Worm (Caenorhabditis elegans) whole organism, L3 larva: ENCODE results near the gene gdi-1.

Experiments
- R02D3.7 ChIP-seq: fragments of 150-350 bp; optimal IDR thresholded peaks from 2 replicates; lab custom pipeline; 2014; ENCODE audit warnings: missing biosample characterization, missing genetic modification characterization
- ZK546.5 ChIP-seq: sonication (generic microtip); optimal IDR thresholded peaks from 2 replicates; lab custom pipeline; 2017; ENCODE audit warnings: missing biosample characterization, missing genetic modification characterization
- aly-2 ChIP-seq: fragments of 150-350 bp; optimal IDR thresholded peaks from 2 replicates; lab custom pipeline; 2014; ENCODE audit warnings: missing biosample characterization, missing genetic modification characterization
- ama-1 ChIP-seq: fragments of 150-350 bp; optimal IDR thresholded peaks from 2 replicates; lab custom pipeline; 2018
- ceh-16 ChIP-seq: sonication (generic microtip); optimal IDR thresholded peaks from 2 replicates; lab custom pipeline; 2017; ENCODE audit warnings: missing biosample characterization, missing genetic modification characterization
- ceh-28 ChIP-seq: fragments of 150-350 bp; optimal IDR thresholded peaks from 2 replicates; lab custom pipeline; 2014; ENCODE audit warnings: missing biosample characterization, missing genetic modification reagents, missing genetic modification characterization
- ceh-82 ChIP-seq: fragments of 150-350 bp; optimal IDR thresholded peaks from 2 replicates; lab custom pipeline; 2014; ENCODE audit warnings: missing biosample characterization, missing genetic modification characterization
- ceh-9 ChIP-seq: sonication (generic microtip); optimal IDR thresholded peaks from 2 replicates; lab custom pipeline; 2018; ENCODE audit warnings: missing biosample characterization, missing genetic modification characterization
- egl-5 ChIP-seq: fragments of 150-350 bp; optimal IDR thresholded peaks from 2 replicates; lab custom pipeline; 2017; ENCODE audit warnings: missing biosample characterization, missing genetic modification reagents, missing genetic modification characterization, inconsistent platforms
- elt-1 ChIP-seq: fragments of 150-350 bp; optimal IDR thresholded peaks from 2 replicates; lab custom pipeline; 2014; ENCODE audit warnings: missing biosample characterization, missing genetic modification characterization
- elt-2 ChIP-seq: sonication (generic microtip); optimal IDR thresholded peaks from 2 replicates; lab custom pipeline; 2016; ENCODE audit warnings: missing genetic modification reagents, mild to moderate bottlenecking, missing genetic modification characterization, missing compliant biosample characterization
- elt-3 ChIP-seq, 3 experiments: fragments of 150-350 bp in 1 of 3; sonication (generic microtip) in 2 of 3; optimal IDR thresholded peaks; 2 replicates in 2 of 3; 4 replicates in 1 of 3; lab custom pipeline; 2014 to 2017; ENCODE audit warnings: missing biosample characterization in 3 of 3, missing genetic modification characterization in 3 of 3
- fkh-10 ChIP-seq: sonication (generic microtip); optimal IDR thresholded peaks from 2 replicates; lab custom pipeline; 2017; ENCODE audit warnings: missing biosample characterization, missing genetic modification reagents, missing genetic modification characterization
- fkh-2 ChIP-seq: fragments of 150-350 bp; optimal IDR thresholded peaks from 2 replicates; lab custom pipeline; 2014; ENCODE audit warnings: missing biosample characterization, missing genetic modification reagents, missing genetic modification characterization
- fos-1 ChIP-seq: fragments of 150-350 bp; optimal IDR thresholded peaks from 2 replicates; lab custom pipeline; 2014; ENCODE audit warnings: missing biosample characterization, missing genetic modification characterization
- hmg-11 ChIP-seq: sonication (generic microtip); optimal IDR thresholded peaks from 2 replicates; lab custom pipeline; 2016; ENCODE audit warnings: missing genetic modification characterization, missing compliant biosample characterization
- jun-1 ChIP-seq: fragments of 150-350 bp; optimal IDR thresholded peaks from 2 replicates; lab custom pipeline; 2014; ENCODE audit warnings: missing biosample characterization, missing genetic modification reagents, missing genetic modification characterization
- lin-15B ChIP-seq: fragments of 150-350 bp; optimal IDR thresholded peaks from 2 replicates; lab custom pipeline; 2014; ENCODE audit warnings: missing biosample characterization, missing genetic modification characterization
- lin-39 ChIP-seq: fragments of 150-350 bp; optimal IDR thresholded peaks from 2 replicates; lab custom pipeline; 2018; ENCODE audit warnings: missing biosample characterization, missing genetic modification reagents, missing genetic modification characterization
- lsy-12 ChIP-seq: sonication (generic microtip); optimal IDR thresholded peaks from 2 replicates; lab custom pipeline; 2016; ENCODE audit warnings: mild to moderate bottlenecking, missing genetic modification characterization, missing compliant biosample characterization
- mdl-1 ChIP-seq: fragments of 150-350 bp; optimal IDR thresholded peaks from 2 replicates; lab custom pipeline; 2014; ENCODE audit warnings: missing biosample characterization, missing genetic modification characterization
- nfya-1 ChIP-seq: sonication (generic microtip); optimal IDR thresholded peaks from 2 replicates; lab custom pipeline; 2017; ENCODE audit warnings: missing genetic modification characterization, mild to moderate bottlenecking, missing compliant biosample characterization, antibody characterized with exemption, moderate library complexity; ENCODE audit not compliant: insufficient read depth
- nhr-11 ChIP-seq: fragments of 150-350 bp; optimal IDR thresholded peaks from 2 replicates; lab custom pipeline; 2014; ENCODE audit warnings: missing biosample characterization, missing genetic modification characterization
- nhr-23 ChIP-seq: fragments of 150-350 bp; optimal IDR thresholded peaks from 2 replicates; lab custom pipeline; 2014; ENCODE audit warnings: missing biosample characterization, missing genetic modification reagents, missing genetic modification characterization
- nhr-237 ChIP-seq: fragments of 150-350 bp; optimal IDR thresholded peaks from 2 replicates; lab custom pipeline; 2014; ENCODE audit warnings: missing biosample characterization, missing genetic modification characterization
- nhr-25 ChIP-seq: sonication (generic microtip); optimal IDR thresholded peaks from 2 replicates; lab custom pipeline; 2017; ENCODE audit warnings: missing biosample characterization, missing genetic modification characterization
- nhr-43 ChIP-seq: sonication (generic microtip); optimal IDR thresholded peaks from 2 replicates; lab custom pipeline; 2016; ENCODE audit warnings: mild to moderate bottlenecking, missing genetic modification characterization, missing compliant biosample characterization; ENCODE audit not compliant: poor library complexity, severe bottlenecking
- nhr-67 ChIP-seq: fragments of 150-350 bp; optimal IDR thresholded peaks from 2 replicates; lab custom pipeline; 2014; ENCODE audit warnings: missing biosample characterization, missing genetic modification characterization
- nhr-76 ChIP-seq: fragments of 150-350 bp; sonication (generic microtip); optimal IDR thresholded peaks from 5 replicates; lab custom pipeline; 2014; ENCODE audit warnings: missing biosample characterization, missing genetic modification characterization
- nhr-77 ChIP-seq: fragments of 150-350 bp; optimal IDR thresholded peaks from 2 replicates; lab custom pipeline; 2014; ENCODE audit warnings: missing biosample characterization, missing genetic modification characterization
- pha-4 ChIP-seq: fragments of 150-350 bp; optimal IDR thresholded peaks from 2 replicates; lab custom pipeline; 2014; ENCODE audit warnings: missing biosample characterization, missing genetic modification reagents, missing genetic modification characterization
- pqm-1 ChIP-seq: fragments of 150-350 bp; optimal IDR thresholded peaks from 2 replicates; lab custom pipeline; 2017; ENCODE audit warnings: missing biosample characterization, missing genetic modification characterization, inconsistent platforms
- sea-2 ChIP-seq: fragments of 150-350 bp; sonication (generic microtip); optimal IDR thresholded peaks from 4 replicates; lab custom pipeline; 2014; ENCODE audit warnings: missing biosample characterization, missing genetic modification reagents, missing genetic modification characterization
- skn-1 ChIP-seq: fragments of 150-350 bp; optimal IDR thresholded peaks from 2 replicates; lab custom pipeline; 2014; ENCODE audit warnings: missing biosample characterization, missing genetic modification characterization
- snpc-4 ChIP-seq: fragments of 150-350 bp; optimal IDR thresholded peaks from 2 replicates; lab custom pipeline; 2014; ENCODE audit warnings: missing biosample characterization, missing genetic modification characterization
- tbx-2 ChIP-seq: sonication (generic microtip); optimal IDR thresholded peaks from 2 replicates; lab custom pipeline; 2016; ENCODE audit warnings: mild to moderate bottlenecking, missing genetic modification characterization, missing compliant biosample characterization
- unc-39 ChIP-seq: sonication (generic microtip); optimal IDR thresholded peaks from 4 replicates; lab custom pipeline; 2017; ENCODE audit warnings: missing biosample characterization, missing genetic modification characterization
- zag-1 ChIP-seq: fragments of 150-350 bp; optimal IDR thresholded peaks from 2 replicates; lab custom pipeline; 2014; ENCODE audit warnings: missing biosample characterization, missing genetic modification characterization
- ztf-11 ChIP-seq: fragments of 150-350 bp; optimal IDR thresholded peaks from 2 replicates; lab custom pipeline; 2014; ENCODE audit warnings: missing biosample characterization, missing genetic modification characterization

Gene gdi-1

DNA sequence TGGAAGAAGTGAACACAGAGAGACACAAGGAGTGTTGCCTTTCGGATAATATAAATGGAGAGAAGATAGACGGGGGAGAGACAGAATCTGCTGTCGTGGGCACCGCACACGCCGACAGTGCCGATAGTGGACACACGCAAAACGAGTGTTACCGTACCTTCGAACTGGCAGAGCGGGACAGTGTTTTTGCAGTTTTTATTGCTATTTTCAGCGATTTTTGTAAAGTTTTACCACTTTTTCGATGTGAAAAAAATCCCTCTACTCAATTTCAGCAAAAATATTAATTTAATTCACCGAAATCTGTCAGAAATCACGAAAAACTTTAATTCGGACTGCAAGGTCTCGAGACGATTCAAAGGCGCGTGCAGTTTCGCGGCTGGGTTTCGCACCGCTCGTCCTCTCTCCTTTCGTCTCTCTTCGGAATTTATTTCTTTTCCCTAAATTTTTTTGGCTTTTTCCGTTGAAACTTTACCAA lies 32.2 kb upstream of the gdi-1 start, which contains the start of gene sec-61.A:
sec-61.A (minus strand) TSS at position 387 of the 475 bp plus-strand sequence.
- TF ChIP-seq tbx-2 (peak; percentile 41), snpc-4 (peak; percentile 75), elt-2 (tag; lab: Kevin White, UChicago) (peak; percentile 61), ceh-82 (peak; percentile 53), aly-2 (no peak), ceh-9 (tag; lab: Kevin White, UChicago) (no peak), pha-4 (tag; lab: Kevin White, UChicago) (peak; percentile 49), nhr-237 (tag; lab: Kevin White, UChicago) (no peak), skn-1 (tag; lab: Kevin White, UChicago) (peak; percentile 65), mdl-1 (tag; lab: Kevin White, UChicago) (peak; percentile 21), jun-1 (tag; lab: Kevin White, UChicago) (peak; percentile 69), nhr-43 (tag; lab: Kevin White, UChicago) (peak; percentile 40), elt-3 (tag; optimal IDR thresholded peaks at IDR 0.05; lab: Kevin White, UChicago) (peak in 1 of 3 experiments; percentile 64), fkh-10 (GFP tag; lab: Kevin White, UChicago) (peak; percentile 32), nhr-11 (no peak), R02D3.7 (tag; lab: Kevin White, UChicago) (peak; percentile 48), hmg-11 (tag; lab: Kevin White, UChicago) (peak; percentile 88), nhr-67 (no peak), nhr-25 (tag; lab: Kevin White, UChicago) (peak; percentile 65), lin-39 (peak; percentile 64), lsy-12 (tag; lab: Kevin White, UChicago) (peak; percentile 79), ceh-28 (tag; lab: Kevin White, UChicago) (peak; percentile 41), nhr-23 (peak; percentile 49), zag-1 (peak; percentile 53), lin-15B (tag; lab: Kevin White, UChicago) (peak; percentile 71), nfya-1 (tag; lab: Kevin White, UChicago) (peak; percentile 89), ceh-16 (tag; lab: Kevin White, UChicago) (no peak)

DNA sequence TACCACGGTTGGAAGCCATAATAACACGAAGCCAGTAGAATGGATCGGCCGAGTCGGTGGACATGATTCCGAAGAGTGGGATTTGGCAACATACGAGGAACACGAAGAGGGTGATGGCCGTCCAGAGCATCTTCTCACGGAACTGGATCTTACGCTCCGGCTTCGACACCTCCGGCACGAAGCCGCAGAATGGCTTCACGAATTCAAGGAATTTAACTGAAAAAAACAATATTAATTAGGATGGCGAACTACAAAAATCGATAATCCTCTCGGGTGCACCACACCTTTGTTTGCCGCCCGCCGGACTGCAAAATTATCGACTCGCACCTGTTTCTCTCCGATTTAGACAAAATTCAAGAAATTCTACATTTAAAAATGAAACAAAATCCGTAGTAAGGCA lies 31.5 kb upstream of the gdi-1 start:
- TF ChIP-seq ZK546.5 (tag; lab: Kevin White, UChicago) (no peak), nhr-43 (tag; lab: Kevin White, UChicago) (no peak), mdl-1 (tag; lab: Kevin White, UChicago) (no peak), unc-39 (no peak), ceh-28 (tag; lab: Kevin White, UChicago) (no peak), nfya-1 (tag; lab: Kevin White, UChicago) (no peak), egl-5 (tag; lab: Kevin White, UChicago) (no peak), aly-2 (no peak), lin-15B (tag; lab: Kevin White, UChicago) (no peak), snpc-4 (no peak), fos-1 (tag; lab: Kevin White, UChicago) (no peak), nhr-25 (tag; lab: Kevin White, UChicago) (no peak), elt-2 (tag; lab: Kevin White, UChicago) (no peak), nhr-67 (no peak)

DNA sequence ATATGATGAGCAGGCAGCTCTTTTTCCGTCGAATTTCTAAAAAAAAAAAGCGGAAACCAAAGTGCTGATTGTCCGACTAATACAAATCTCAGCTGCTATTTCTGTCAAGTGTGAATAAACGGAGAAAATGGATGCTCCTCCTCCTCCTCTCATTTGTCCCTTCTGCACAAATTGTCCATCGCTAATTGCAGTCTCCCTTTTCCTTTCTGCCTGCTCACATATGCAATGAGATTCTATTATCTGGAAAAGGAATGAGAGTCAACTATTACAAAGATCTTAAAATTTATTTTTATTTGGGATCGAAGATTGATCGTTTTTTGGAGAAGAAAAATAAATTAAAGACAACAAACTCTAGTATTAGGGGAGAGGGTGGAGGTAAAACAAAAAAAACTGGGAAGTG lies 29.6 kb upstream of the gdi-1 start:
- TF ChIP-seq nhr-25 (tag; lab: Kevin White, UChicago) (no peak), sea-2 (no peak), ama-1 (lab: Kevin White, UChicago) (peak; percentile 62), nhr-77 (tag; lab: Kevin White, UChicago) (no peak), ztf-11 (tag; lab: Kevin White, UChicago) (no peak), nfya-1 (tag; lab: Kevin White, UChicago) (no peak), lin-39 (no peak), pqm-1 (peak; percentile 14), lsy-12 (tag; lab: Kevin White, UChicago) (no peak), nhr-23 (no peak), ceh-82 (peak; percentile 3), pha-4 (tag; lab: Kevin White, UChicago) (no peak), nhr-76 (tag; lab: Kevin White, UChicago) (no peak), nhr-43 (tag; lab: Kevin White, UChicago) (peak; percentile 50), fkh-2 (tag; lab: Kevin White, UChicago) (no peak), skn-1 (tag; lab: Kevin White, UChicago) (peak; percentile 9), jun-1 (tag; lab: Kevin White, UChicago) (no peak), elt-1 (no peak), hmg-11 (tag; lab: Kevin White, UChicago) (no peak)
